Worm (Caenorhabditis elegans) whole organism, late embryonic: ENCODE results near the gene C16B8.4.
A peak's percentile ranks its signal among the peaks of the same experiment; 100 is the strongest.

Experiments used
- C08G9.2 ChIP-seq: sonication (generic microtip); optimal IDR thresholded peaks from 2 replicates; lab custom pipeline; 2016; ENCODE audit warnings: mild to moderate bottlenecking, missing genetic modification characterization, moderate library complexity, missing compliant biosample characterization
- K02D7.2 ChIP-seq: sonication (generic microtip); optimal IDR thresholded peaks from 2 replicates; lab custom pipeline; 2017; ENCODE audit warnings: mild to moderate bottlenecking, missing genetic modification characterization, missing compliant biosample characterization
- T23F11.4 ChIP-seq: fragments of 200-800 bp; sonication (Bioruptor generic); optimal IDR thresholded peaks from 2 replicates; lab custom pipeline; 2018; ENCODE audit warnings: mild to moderate bottlenecking, missing genetic modification characterization, missing compliant biosample characterization
- ceh-14 ChIP-seq: sonication (generic microtip); optimal IDR thresholded peaks from 2 replicates; lab custom pipeline; 2016; ENCODE audit warnings: missing genotype, missing genetic modification characterization, missing compliant biosample characterization
- ceh-18 ChIP-seq: sonication (generic microtip); optimal IDR thresholded peaks from 2 replicates; lab custom pipeline; 2016; ENCODE audit warnings: missing genetic modification characterization, missing compliant biosample characterization
- ceh-19 ChIP-seq: fragments of 200-800 bp; sonication (Bioruptor generic); optimal IDR thresholded peaks from 2 replicates; lab custom pipeline; 2018; ENCODE audit warnings: mild to moderate bottlenecking, missing genetic modification characterization, missing compliant biosample characterization
- ceh-2 ChIP-seq: sonication (generic microtip); optimal IDR thresholded peaks from 2 replicates; lab custom pipeline; 2016; ENCODE audit warnings: missing genotype, missing genetic modification characterization, missing compliant biosample characterization
- ceh-24 ChIP-seq: sonication (generic microtip); optimal IDR thresholded peaks from 2 replicates; lab custom pipeline; 2016; ENCODE audit warnings: mild to moderate bottlenecking, missing genetic modification characterization, missing compliant biosample characterization
- ceh-34 ChIP-seq: sonication (generic microtip); optimal IDR thresholded peaks from 2 replicates; lab custom pipeline; 2016; ENCODE audit warnings: mild to moderate bottlenecking, missing genetic modification characterization, missing compliant biosample characterization
- ceh-6 ChIP-seq: fragments of 200-800 bp; sonication (Bioruptor generic); optimal IDR thresholded peaks from 2 replicates; lab custom pipeline; 2018; ENCODE audit warnings: mild to moderate bottlenecking, missing genetic modification characterization, missing compliant biosample characterization
- ceh-9 ChIP-seq: sonication (generic microtip); optimal IDR thresholded peaks from 2 replicates; lab custom pipeline; 2016; ENCODE audit warnings: mild to moderate bottlenecking, missing genetic modification characterization, inconsistent platforms, missing compliant biosample characterization
- che-1 ChIP-seq: sonication (generic microtip); optimal IDR thresholded peaks from 2 replicates; lab custom pipeline; 2016; ENCODE audit warnings: mild to moderate bottlenecking, missing genetic modification characterization, missing compliant biosample characterization
- dmd-4 ChIP-seq: sonication (generic microtip); optimal IDR thresholded peaks from 2 replicates; lab custom pipeline; 2016; ENCODE audit warnings: borderline replicate concordance, missing genetic modification characterization, missing compliant biosample characterization
- dve-1 ChIP-seq: sonication (generic microtip); optimal IDR thresholded peaks from 2 replicates; lab custom pipeline; 2017; ENCODE audit warnings: antibody characterized with exemption, mild to moderate bottlenecking, missing genetic modification characterization, missing compliant biosample characterization
- ets-4 ChIP-seq: sonication (generic microtip); optimal IDR thresholded peaks from 2 replicates; lab custom pipeline; 2016; ENCODE audit warnings: missing genetic modification characterization, missing compliant biosample characterization
- eyg-1 ChIP-seq: sonication (generic microtip); optimal IDR thresholded peaks from 2 replicates; lab custom pipeline; 2016; ENCODE audit warnings: missing genotype, missing genetic modification characterization, missing compliant biosample characterization
- fax-1 ChIP-seq: sonication (generic microtip); optimal IDR thresholded peaks from 2 replicates; lab custom pipeline; 2016; ENCODE audit warnings: missing genotype, missing genetic modification characterization, missing compliant biosample characterization
- fkh-6 ChIP-seq: sonication (generic microtip); optimal IDR thresholded peaks from 2 replicates; lab custom pipeline; 2016; ENCODE audit warnings: missing genetic modification characterization, missing compliant biosample characterization
- hlh-13 ChIP-seq: fragments of 200-800 bp; sonication (Bioruptor generic); optimal IDR thresholded peaks from 2 replicates; lab custom pipeline; 2018; ENCODE audit warnings: mild to moderate bottlenecking, missing genetic modification characterization, missing compliant biosample characterization
- hlh-30 ChIP-seq: sonication (generic microtip); optimal IDR thresholded peaks from 2 replicates; lab custom pipeline; 2017; ENCODE audit warnings: antibody characterized with exemption, missing genetic modification characterization, missing compliant biosample characterization; ENCODE audit not compliant: insufficient read depth
- lim-6 ChIP-seq: sonication (generic microtip); optimal IDR thresholded peaks from 2 replicates; lab custom pipeline; 2016; ENCODE audit warnings: missing genetic modification characterization, missing compliant biosample characterization
- lin-11 ChIP-seq: fragments of 200-800 bp; sonication (Bioruptor generic); optimal IDR thresholded peaks from 2 replicates; lab custom pipeline; 2018; ENCODE audit warnings: mild to moderate bottlenecking, missing genetic modification characterization, missing compliant biosample characterization
- madf-2 ChIP-seq: sonication (generic microtip); optimal IDR thresholded peaks from 2 replicates; lab custom pipeline; 2017; ENCODE audit warnings: missing genetic modification characterization, missing compliant biosample characterization
- mec-3 ChIP-seq: sonication (generic microtip); optimal IDR thresholded peaks from 2 replicates; lab custom pipeline; 2016; ENCODE audit warnings: borderline replicate concordance, missing genetic modification characterization, missing compliant biosample characterization
- nhr-232 ChIP-seq: sonication (generic microtip); optimal IDR thresholded peaks from 2 replicates; lab custom pipeline; 2016; ENCODE audit warnings: missing genetic modification characterization, missing compliant biosample characterization
- npax-4 ChIP-seq: sonication (generic microtip); optimal IDR thresholded peaks from 2 replicates; lab custom pipeline; 2016; ENCODE audit warnings: missing genetic modification characterization, missing compliant biosample characterization
- odd-2 ChIP-seq: sonication (generic microtip); optimal IDR thresholded peaks from 2 replicates; lab custom pipeline; 2017; ENCODE audit warnings: antibody characterized with exemption, mild to moderate bottlenecking, missing genetic modification characterization, missing compliant biosample characterization
- pat-9 ChIP-seq: fragments of 200-800 bp; sonication (Bioruptor generic); optimal IDR thresholded peaks from 2 replicates; lab custom pipeline; 2018; ENCODE audit warnings: mild to moderate bottlenecking, missing genetic modification characterization, moderate library complexity, missing compliant biosample characterization
- pax-1 ChIP-seq: fragments of 150-350 bp; optimal IDR thresholded peaks from 2 replicates; lab custom pipeline; 2014; ENCODE audit warnings: missing biosample characterization, missing genetic modification characterization
- pha-2 ChIP-seq: sonication (generic microtip); optimal IDR thresholded peaks from 2 replicates; lab custom pipeline; 2017; ENCODE audit warnings: mild to moderate bottlenecking, missing genetic modification characterization, missing compliant biosample characterization
- pqm-1 ChIP-seq: sonication (generic microtip); optimal IDR thresholded peaks from 2 replicates; lab custom pipeline; 2016; ENCODE audit warnings: missing genetic modification characterization, missing compliant biosample characterization
- ref-2 ChIP-seq: sonication (generic microtip); optimal IDR thresholded peaks from 2 replicates; lab custom pipeline; 2016; ENCODE audit warnings: missing genetic modification characterization, missing compliant biosample characterization
- sox-2 ChIP-seq: fragments of 200-800 bp; sonication (Bioruptor generic); IDR thresholded peaks from 2 replicates; pipeline ENCODE4 v1.3.6; 2022; ENCODE audit warnings: missing genetic modification reagents, missing genetic modification characterization, missing compliant biosample characterization
- sox-4 ChIP-seq: sonication (generic microtip); optimal IDR thresholded peaks from 2 replicates; lab custom pipeline; 2017; ENCODE audit warnings: mild to moderate bottlenecking, missing genetic modification characterization, inconsistent platforms, missing compliant biosample characterization
- syd-9 ChIP-seq: sonication (generic microtip); optimal IDR thresholded peaks from 2 replicates; lab custom pipeline; 2016; ENCODE audit warnings: mild to moderate bottlenecking, missing genetic modification characterization, moderate library complexity, missing compliant biosample characterization
- tbx-2 ChIP-seq: sonication (generic microtip); optimal IDR thresholded peaks from 2 replicates; lab custom pipeline; 2016; ENCODE audit warnings: missing genetic modification characterization, missing compliant biosample characterization
- tbx-7 ChIP-seq: sonication (generic microtip); optimal IDR thresholded peaks from 2 replicates; lab custom pipeline; 2016; ENCODE audit warnings: missing genotype, missing genetic modification characterization, missing compliant biosample characterization
- unc-3 ChIP-seq, 2 experiments: fragments of 200-800 bp in 1 of 2; sonication (Bioruptor generic) in 1 of 2; sonication (generic microtip) in 1 of 2; conservative IDR thresholded peaks in 1 of 2; optimal IDR thresholded peaks in 1 of 2; 2 replicates each; pipeline versions ENCODE4 v1.3.6 to Lab custom; 2016 to 2022; ENCODE audit warnings: missing compliant biosample characterization in 2 of 2, missing genetic modification characterization in 2 of 2, missing genetic modification reagents in 1 of 2
- unc-55 ChIP-seq: sonication (generic microtip); optimal IDR thresholded peaks from 2 replicates; lab custom pipeline; 2017; ENCODE audit warnings: missing biosample characterization, missing genetic modification reagents, missing genetic modification characterization
- ztf-16 ChIP-seq: sonication (generic microtip); optimal IDR thresholded peaks from 2 replicates; lab custom pipeline; 2017; ENCODE audit warnings: missing genetic modification characterization, missing compliant biosample characterization

The C16B8.4 gene

ce11 chrX:3979146-3979545 is 5.7 kb upstream of the C16B8.4 start:
- TF ChIP-seq pqm-1 (no peak), ceh-9 (tag; lab: Kevin White, UChicago) (no peak), fkh-6 (no peak), ceh-34 (tag; lab: Kevin White, UChicago) (no peak), nhr-232 (tag; lab: Kevin White, UChicago) (no peak), lim-6 (tag; lab: Kevin White, UChicago) (no peak), madf-2 (tag; lab: Kevin White, UChicago) (no peak), ets-4 (tag; lab: Kevin White, UChicago) (no peak), dve-1 (tag; lab: Kevin White, UChicago) (no peak), ref-2 (tag; lab: Kevin White, UChicago) (no peak), hlh-30 (tag; lab: Kevin White, UChicago) (no peak), ceh-14 (tag; lab: Kevin White, UChicago) (no peak), unc-3 (GFP tag; conservative IDR thresholded peaks at IDR 0.05; lab: Robert Waterston, UW) (no peak), unc-3 (tag; optimal IDR thresholded peaks at IDR 0.05; lab: Kevin White, UChicago) (no peak), ztf-16 (tag; lab: Kevin White, UChicago) (no peak), lin-11 (tag; lab: Kevin White, UChicago) (no peak), sox-2 (GFP tag; lab: Robert Waterston, UW) (no peak), npax-4 (no peak), tbx-2 (tag; lab: Kevin White, UChicago) (no peak), tbx-7 (tag; lab: Kevin White, UChicago) (no peak), ceh-24 (no peak)

DNA sequence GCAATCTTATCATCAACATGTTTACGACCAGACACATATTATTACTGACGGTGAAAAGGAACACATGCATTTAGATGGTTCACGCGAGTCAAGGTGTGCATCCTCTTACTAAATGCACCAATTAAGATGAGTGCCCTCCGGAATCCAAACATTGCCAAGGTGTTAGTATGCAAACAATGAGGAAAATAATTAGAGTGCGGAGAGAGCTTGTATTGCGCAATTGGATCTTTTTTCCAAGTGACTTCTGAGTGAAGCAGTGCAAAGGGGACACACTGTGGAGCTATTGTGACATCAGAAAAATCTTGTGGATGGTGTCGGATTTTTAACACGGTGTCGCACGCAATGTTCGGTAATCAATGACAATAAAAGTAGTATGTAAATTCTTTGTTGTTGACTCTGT is 3.8 kb upstream of the C16B8.4 start:
- TF ChIP-seq ceh-24, result no peak
- TF ChIP-seq ref-2 (tag; lab: Kevin White, UChicago), result peak; percentile 74

DNA sequence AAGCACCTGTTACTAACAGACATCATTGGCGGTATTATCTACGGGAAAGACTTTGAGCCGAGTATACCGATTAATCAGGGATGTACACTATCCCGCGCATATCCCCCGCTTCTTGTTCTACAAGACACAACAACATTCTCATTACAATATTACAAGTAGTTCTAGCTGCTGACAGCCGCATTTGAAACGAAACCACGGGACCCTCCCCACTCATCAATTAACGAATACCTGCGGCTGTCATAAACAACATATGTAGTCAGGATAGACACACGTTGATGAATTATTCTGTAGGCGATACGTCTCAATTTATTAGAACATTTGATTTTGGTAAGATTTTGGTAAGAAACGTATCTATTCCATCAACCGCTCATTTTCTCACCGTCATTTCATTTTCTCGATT is 3.3 kb upstream of the C16B8.4 start:
- TF ChIP-seq tbx-7 (tag; lab: Kevin White, UChicago) (no peak), ceh-9 (tag; lab: Kevin White, UChicago) (no peak), ceh-19 (no peak), mec-3 (tag; lab: Kevin White, UChicago) (no peak), unc-55 (peak; percentile 54), pha-2 (tag; lab: Kevin White, UChicago) (no peak)

DNA sequence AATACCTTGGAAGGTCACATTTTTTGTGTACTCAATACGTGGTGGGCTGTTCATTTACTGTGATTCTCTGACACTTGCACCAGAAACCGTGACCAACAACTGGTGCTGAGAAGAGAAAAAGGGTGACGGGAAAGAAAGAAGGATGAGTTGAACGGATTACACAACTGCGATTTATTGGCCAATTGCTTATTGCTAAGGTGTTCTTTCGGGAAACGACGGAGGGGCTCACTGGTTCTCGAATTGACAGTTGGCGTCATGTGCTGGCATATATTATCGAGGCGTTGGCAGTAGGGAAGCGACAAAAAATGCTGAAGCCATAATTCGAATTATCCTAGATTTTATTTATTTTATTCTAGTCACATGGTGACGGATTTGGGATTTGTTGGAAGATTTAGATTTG is 726 bp upstream of the C16B8.4 start:
- TF ChIP-seq eyg-1, result no peak

DNA sequence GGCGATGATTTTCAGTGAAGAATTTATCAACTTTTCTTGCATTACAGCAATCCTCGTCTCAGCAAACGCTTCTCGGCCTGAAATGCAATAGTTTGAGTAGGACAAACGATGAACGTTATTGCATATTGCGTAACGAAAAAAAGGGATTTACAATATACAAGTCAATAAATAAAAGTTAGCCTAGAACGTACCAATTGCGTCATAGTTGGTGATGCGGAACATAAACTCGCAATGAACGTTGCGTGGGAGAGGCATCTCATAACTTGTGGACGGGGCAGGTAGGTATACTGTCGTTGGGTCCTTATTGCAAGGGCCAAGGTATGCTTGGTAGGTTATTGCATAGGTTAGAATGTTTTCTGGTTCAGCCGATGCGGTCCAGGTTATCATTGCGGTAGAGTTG is 2.6 kb downstream of the C16B8.4 start:
- TF ChIP-seq ref-2 (tag; lab: Kevin White, UChicago) (peak; percentile 1), pat-9 (tag; lab: Kevin White, UChicago) (no peak)

ce11 chrX:3969980-3970403 is 3.4 kb downstream of the C16B8.4 start:
- peak; percentile 73 for TF ChIP-seq ceh-19
- peak; percentile 49 for TF ChIP-seq hlh-30 (tag; lab: Kevin White, UChicago)
- TF ChIP-seq unc-55, result no peak
- peak; percentile 81 for TF ChIP-seq C08G9.2
- no peak for TF ChIP-seq ceh-24
- TF ChIP-seq pax-1 (tag; lab: Kevin White, UChicago), result peak; percentile 18
- peak; percentile 84 for TF ChIP-seq pat-9 (tag; lab: Kevin White, UChicago)
- peak; percentile 72 for TF ChIP-seq fkh-6
- TF ChIP-seq sox-2 (GFP tag; lab: Robert Waterston, UW), result peak; percentile 84
- TF ChIP-seq fax-1 (tag; lab: Kevin White, UChicago), result peak; percentile 56
- TF ChIP-seq ceh-14 (tag; lab: Kevin White, UChicago), result no peak
- TF ChIP-seq ceh-2 (tag; lab: Kevin White, UChicago), result peak; percentile 67
- peak; percentile 76 for TF ChIP-seq dmd-4 (tag; lab: Kevin White, UChicago)
- peak; percentile 78 for TF ChIP-seq hlh-13 (GFP tag; lab: Kevin White, UChicago)
- no peak for TF ChIP-seq ets-4 (tag; lab: Kevin White, UChicago)
- TF ChIP-seq tbx-2 (tag; lab: Kevin White, UChicago), result peak; percentile 87
- TF ChIP-seq sox-4 (tag; lab: Kevin White, UChicago), result peak; percentile 84
- TF ChIP-seq K02D7.2 (tag; lab: Kevin White, UChicago), result peak; percentile 64
- TF ChIP-seq che-1 (tag; lab: Kevin White, UChicago), result peak; percentile 81
- TF ChIP-seq madf-2 (tag; lab: Kevin White, UChicago), result peak; percentile 79
- TF ChIP-seq npax-4, result peak; percentile 53
- TF ChIP-seq T23F11.4, result peak; percentile 80
- TF ChIP-seq ceh-6, result peak; percentile 88
- peak; percentile 77 for TF ChIP-seq syd-9
- TF ChIP-seq odd-2 (tag; lab: Kevin White, UChicago), result peak; percentile 44
- peak; percentile 54 for TF ChIP-seq ceh-18 (tag; lab: Kevin White, UChicago)
